Worm (Caenorhabditis elegans) whole organism, L1 larva: ENCODE data around the gene glr-6.

Source experiments
- C04F5.9 ChIP-seq: sonication (generic microtip); optimal IDR thresholded peaks from 2 replicates; lab custom pipeline; 2016; ENCODE audit warnings: missing genetic modification characterization, missing compliant biosample characterization
- C16A3.4 ChIP-seq: fragments of 150-350 bp; optimal IDR thresholded peaks from 2 replicates; lab custom pipeline; 2014; ENCODE audit warnings: missing biosample characterization, missing genetic modification characterization
- F16B12.6 ChIP-seq: fragments of 150-350 bp; optimal IDR thresholded peaks from 2 replicates; lab custom pipeline; 2014; ENCODE audit warnings: missing biosample characterization, missing genetic modification characterization
- Y116A8C.19 ChIP-seq: sonication (generic microtip); optimal IDR thresholded peaks from 2 replicates; lab custom pipeline; 2016; ENCODE audit warnings: missing compliant biosample characterization, missing genetic modification characterization, borderline replicate concordance
- aha-1 ChIP-seq: fragments of 150-350 bp; optimal IDR thresholded peaks from 2 replicates; lab custom pipeline; 2014; ENCODE audit warnings: missing biosample characterization, missing genetic modification characterization
- alr-1 ChIP-seq: fragments of 200-800 bp; sonication (Bioruptor generic); optimal IDR thresholded peaks from 2 replicates; lab custom pipeline; 2018; ENCODE audit warnings: borderline replicate concordance, mild to moderate bottlenecking, missing genetic modification characterization, missing compliant biosample characterization
- aly-2 ChIP-seq: fragments of 150-350 bp; optimal IDR thresholded peaks from 2 replicates; lab custom pipeline; 2014; ENCODE audit warnings: missing biosample characterization, missing genetic modification characterization
- ama-1 ChIP-seq: fragments of 150-350 bp; optimal IDR thresholded peaks from 2 replicates; lab custom pipeline; 2014
- blmp-1 ChIP-seq: fragments of 150-350 bp; optimal IDR thresholded peaks from 2 replicates; lab custom pipeline; 2014; ENCODE audit warnings: missing biosample characterization, missing genetic modification characterization
- ceh-63 ChIP-seq: fragments of 200-800 bp; sonication (Bioruptor generic); optimal IDR thresholded peaks from 2 replicates; lab custom pipeline; 2018; ENCODE audit warnings: mild to moderate bottlenecking, missing genetic modification characterization, missing compliant biosample characterization
- ceh-8 ChIP-seq: fragments of 200-800 bp; sonication (Bioruptor generic); optimal IDR thresholded peaks from 2 replicates; lab custom pipeline; 2018; ENCODE audit warnings: mild to moderate bottlenecking, missing genetic modification characterization, moderate library complexity, missing compliant biosample characterization
- ceh-88 ChIP-seq: fragments of 200-800 bp; sonication (Bioruptor generic); IDR thresholded peaks from 2 replicates; pipeline ENCODE4 v1.3.6; 2022; ENCODE audit warnings: missing genetic modification characterization, missing compliant biosample characterization
- ceh-90 ChIP-seq: sonication (generic microtip); optimal IDR thresholded peaks from 2 replicates; lab custom pipeline; 2016; ENCODE audit warnings: missing genetic modification characterization, missing compliant biosample characterization
- dsc-1 ChIP-seq: sonication (generic microtip); optimal IDR thresholded peaks from 2 replicates; lab custom pipeline; 2016; ENCODE audit warnings: mild to moderate bottlenecking, missing genetic modification characterization, missing compliant biosample characterization
- efl-1 ChIP-seq, 4 experiments: fragments of 150-350 bp; optimal IDR thresholded peaks in 3 of 4; peaks in 1 of 4; 1 replicate in 1 of 4; 2 replicates in 3 of 4; lab custom pipeline; 2014; ENCODE audit warnings: missing biosample characterization in 2 of 4, missing genetic modification characterization in 2 of 4, missing genetic modification reagents in 2 of 4
- egl-27 ChIP-seq, 2 experiments: fragments of 150-350 bp in 1 of 2; sonication (generic microtip); optimal IDR thresholded peaks; 3 replicates each; lab custom pipeline; 2017 to 2018; ENCODE audit warnings: missing biosample characterization in 2 of 2, missing genetic modification characterization in 2 of 2, missing genetic modification reagents in 2 of 2
- elt-3 ChIP-seq, 6 experiments: fragments of 150-350 bp in 1 of 6; sonication (generic microtip); optimal IDR thresholded peaks; 2 replicates each; lab custom pipeline; 2017 to 2018; ENCODE audit warnings: missing biosample characterization in 6 of 6, missing genetic modification characterization in 6 of 6, inconsistent platforms in 1 of 6
- fkh-4 ChIP-seq: sonication (generic microtip); optimal IDR thresholded peaks from 2 replicates; lab custom pipeline; 2016; ENCODE audit warnings: missing compliant biosample characterization, missing genetic modification characterization, borderline replicate concordance
- fos-1 ChIP-seq: fragments of 150-350 bp; optimal IDR thresholded peaks from 2 replicates; lab custom pipeline; 2014; ENCODE audit warnings: missing biosample characterization, missing genetic modification characterization
- hlh-4 ChIP-seq: sonication (generic microtip); optimal IDR thresholded peaks from 2 replicates; lab custom pipeline; 2016; ENCODE audit warnings: mild to moderate bottlenecking, missing genetic modification characterization, missing compliant biosample characterization
- isw-1 ChIP-seq: fragments of 200-800 bp; sonication (Bioruptor generic); IDR thresholded peaks from 2 replicates; pipeline ENCODE4 v1.3.6; 2022; ENCODE audit warnings: missing genetic modification characterization, missing compliant biosample characterization
- lin-14 ChIP-seq: fragments of 200-800 bp; sonication (Bioruptor generic); optimal IDR thresholded peaks from 2 replicates; lab custom pipeline; 2018; ENCODE audit warnings: mild to moderate bottlenecking, missing genetic modification characterization, moderate library complexity, missing compliant biosample characterization
- lin-15B ChIP-seq: fragments of 150-350 bp; sonication (generic microtip); optimal IDR thresholded peaks from 3 replicates; lab custom pipeline; 2014; ENCODE audit warnings: missing biosample characterization, missing genetic modification characterization
- lin-35 ChIP-seq, 2 experiments: fragments of 150-350 bp; optimal IDR thresholded peaks; 2 replicates each; lab custom pipeline; 2014; ENCODE audit warnings: missing biosample characterization in 2 of 2, missing genetic modification characterization in 2 of 2, missing genetic modification reagents in 2 of 2
- lin-39 ChIP-seq: fragments of 150-350 bp; optimal IDR thresholded peaks from 2 replicates; lab custom pipeline; 2014; ENCODE audit warnings: missing biosample characterization, missing genetic modification reagents, missing genetic modification characterization
- lir-3 ChIP-seq: sonication (generic microtip); optimal IDR thresholded peaks from 2 replicates; lab custom pipeline; 2016; ENCODE audit warnings: mild to moderate bottlenecking, missing genetic modification characterization, moderate library complexity, missing compliant biosample characterization; ENCODE audit not compliant: poor library complexity
- mab-9 ChIP-seq: fragments of 200-800 bp; sonication (Bioruptor generic); IDR thresholded peaks from 2 replicates; pipeline ENCODE4 v1.3.6; 2022; ENCODE audit warnings: missing genetic modification reagents, missing genetic modification characterization, missing compliant biosample characterization
- mep-1 ChIP-seq: fragments of 150-350 bp; optimal IDR thresholded peaks from 2 replicates; lab custom pipeline; 2014; ENCODE audit warnings: missing biosample characterization, missing genetic modification characterization
- nhr-11 ChIP-seq: fragments of 150-350 bp; optimal IDR thresholded peaks from 2 replicates; lab custom pipeline; 2014; ENCODE audit warnings: missing biosample characterization, missing genetic modification characterization
- nhr-19 ChIP-seq: fragments of 200-800 bp; sonication (Bioruptor generic); conservative IDR thresholded peaks from 2 replicates; pipeline ENCODE4 v1.3.6; 2022; ENCODE audit warnings: missing genetic modification characterization, missing compliant biosample characterization
- nhr-20 ChIP-seq: sonication (generic microtip); optimal IDR thresholded peaks from 2 replicates; lab custom pipeline; 2016; ENCODE audit warnings: mild to moderate bottlenecking, missing genetic modification characterization, missing compliant biosample characterization
- nhr-28 ChIP-seq: fragments of 150-350 bp; optimal IDR thresholded peaks from 2 replicates; lab custom pipeline; 2014; ENCODE audit warnings: missing biosample characterization, missing genetic modification characterization
- nhr-47 ChIP-seq: sonication (generic microtip); optimal IDR thresholded peaks from 2 replicates; lab custom pipeline; 2016; ENCODE audit warnings: mild to moderate bottlenecking, missing genetic modification characterization, moderate library complexity, missing compliant biosample characterization
- nhr-71 ChIP-seq: sonication (generic microtip); optimal IDR thresholded peaks from 2 replicates; lab custom pipeline; 2016; ENCODE audit warnings: mild to moderate bottlenecking, missing genetic modification characterization, moderate library complexity, missing compliant biosample characterization
- nhr-77 ChIP-seq: fragments of 150-350 bp; optimal IDR thresholded peaks from 2 replicates; lab custom pipeline; 2014; ENCODE audit warnings: missing biosample characterization, missing genetic modification characterization
- nhr-85 ChIP-seq: sonication (generic microtip); peaks from one replicate; lab custom pipeline; 2016; ENCODE audit warnings: missing genetic modification characterization, inconsistent platforms, missing compliant biosample characterization
- nhr-90 ChIP-seq: sonication (generic microtip); optimal IDR thresholded peaks from 2 replicates; lab custom pipeline; 2016; ENCODE audit warnings: mild to moderate bottlenecking, missing genetic modification characterization, missing compliant biosample characterization; ENCODE audit not compliant: poor library complexity
- pqm-1 ChIP-seq: sonication (generic microtip); optimal IDR thresholded peaks from 3 replicates; lab custom pipeline; 2017; ENCODE audit warnings: missing biosample characterization, missing genetic modification characterization
- skn-1 ChIP-seq: fragments of 150-350 bp; optimal IDR thresholded peaks from 2 replicates; lab custom pipeline; 2014; ENCODE audit warnings: missing biosample characterization, missing genetic modification characterization
- snu-23 ChIP-seq: sonication (generic microtip); optimal IDR thresholded peaks from 2 replicates; lab custom pipeline; 2016; ENCODE audit warnings: missing genetic modification characterization, missing compliant biosample characterization
- sup-37 ChIP-seq: fragments of 200-800 bp; sonication (Bioruptor generic); optimal IDR thresholded peaks from 2 replicates; lab custom pipeline; 2018; ENCODE audit warnings: mild to moderate bottlenecking, missing genetic modification characterization, missing compliant biosample characterization
- swsn-7 ChIP-seq: sonication (generic microtip); optimal IDR thresholded peaks from 2 replicates; lab custom pipeline; 2016; ENCODE audit warnings: missing genetic modification characterization, missing compliant biosample characterization
- tbx-2 ChIP-seq: sonication (generic microtip); optimal IDR thresholded peaks from 2 replicates; lab custom pipeline; 2016; ENCODE audit warnings: missing genetic modification characterization, missing compliant biosample characterization
- tlp-1 ChIP-seq: fragments of 150-350 bp; optimal IDR thresholded peaks from 2 replicates; lab custom pipeline; 2014; ENCODE audit warnings: missing biosample characterization, missing genetic modification characterization
- unc-130 ChIP-seq: fragments of 150-350 bp; optimal IDR thresholded peaks from 2 replicates; lab custom pipeline; 2017; ENCODE audit warnings: missing biosample characterization, missing genetic modification characterization, inconsistent platforms
- unc-86 ChIP-seq: sonication (generic microtip); optimal IDR thresholded peaks from 2 replicates; lab custom pipeline; 2016; ENCODE audit warnings: missing genetic modification characterization, missing compliant biosample characterization
- unc-98 ChIP-seq: fragments of 200-800 bp; sonication (Bioruptor generic); IDR thresholded peaks from 2 replicates; pipeline ENCODE4 v1.3.6; 2022; ENCODE audit warnings: missing genetic modification characterization, missing compliant biosample characterization
- ztf-11 ChIP-seq, 2 experiments: sonication (generic microtip); optimal IDR thresholded peaks; 2 replicates each; lab custom pipeline; 2016 to 2017; ENCODE audit warnings: missing genetic modification characterization in 2 of 2, missing biosample characterization in 1 of 2, missing compliant biosample characterization in 1 of 2

The glr-6 gene

ce11 chrX:6801546-6801945, 39.0 kb downstream of the glr-6 start:
- TF ChIP-seq tlp-1 (no peak), isw-1 (GFP tag; lab: Robert Waterston, UW) (no peak), ceh-88 (GFP tag; lab: Robert Waterston, UW) (no peak), nhr-20 (tag; lab: Kevin White, UChicago) (no peak), swsn-7 (tag; lab: Kevin White, UChicago) (no peak), ama-1 (lab: Kevin White, UChicago) (no peak), mab-9 (GFP tag; lab: Robert Waterston, UW) (no peak), ceh-63 (GFP tag; lab: Kevin White, UChicago) (no peak), unc-130 (tag; lab: Kevin White, UChicago) (no peak), fos-1 (no peak), nhr-11 (tag; lab: Kevin White, UChicago) (no peak), fkh-4 (tag; lab: Kevin White, UChicago) (no peak), skn-1 (tag; lab: Kevin White, UChicago) (no peak), lin-15B (tag; lab: Kevin White, UChicago) (no peak), aly-2 (no peak), sup-37 (GFP tag; lab: Kevin White, UChicago) (no peak), egl-27 (tag; optimal IDR thresholded peaks at IDR 0.05; lab: Kevin White, UChicago) (no peak)

ce11 chrX:6799776-6800175, 40.7 kb downstream of the glr-6 start, which contains the start of gene M03A8.3:
Gene M03A8.3, plus strand, starts transcription at chrX:6800053.
- TF ChIP-seq ceh-8 (no peak), efl-1 (optimal IDR thresholded peaks at IDR 0.05; lab: Kevin White, UChicago) (no peak), efl-1 (GFP tag; optimal IDR thresholded peaks at IDR 0.05 in 1 of 2; lab: Kevin White, UChicago) (peak in 1 of 2 experiments; percentile 74), C16A3.4 (tag; lab: Kevin White, UChicago) (no peak)
- TF ChIP-seq, all 84 proteins: peak for 1

- no peak for TF ChIP-seq ceh-90 (tag; lab: Kevin White, UChicago)
- TF ChIP-seq lin-35 (GFP tag; optimal IDR thresholded peaks at IDR 0.05; lab: Kevin White, UChicago), result no peak
- TF ChIP-seq hlh-4 (tag; lab: Kevin White, UChicago), result no peak
- TF ChIP-seq ceh-8, result no peak
- no peak for TF ChIP-seq isw-1 (GFP tag; lab: Robert Waterston, UW)
- no peak for TF ChIP-seq aha-1 (tag; lab: Kevin White, UChicago)
- no peak for TF ChIP-seq unc-130 (tag; lab: Kevin White, UChicago)
- no peak for TF ChIP-seq unc-98 (GFP tag; lab: Robert Waterston, UW)
- no peak for TF ChIP-seq aly-2
- peak in 1 of 6 experiments; percentile 50 for TF ChIP-seq elt-3 (tag; optimal IDR thresholded peaks at IDR 0.05; lab: Kevin White, UChicago)
- no peak for TF ChIP-seq ama-1 (lab: Kevin White, UChicago)
- no peak for TF ChIP-seq lin-39 (tag; lab: Kevin White, UChicago)
- peak; percentile 15 for TF ChIP-seq mep-1 (tag; lab: Kevin White, UChicago)
- peak; percentile 81 for TF ChIP-seq blmp-1 (tag; lab: Kevin White, UChicago)
- TF ChIP-seq nhr-85, result peak; percentile 88
- no peak for TF ChIP-seq alr-1 (tag; lab: Kevin White, UChicago)
- no peak for TF ChIP-seq ztf-11 (tag; optimal IDR thresholded peaks at IDR 0.05; lab: Kevin White, UChicago)
- no peak for TF ChIP-seq nhr-47
- no peak for TF ChIP-seq lir-3 (tag; lab: Kevin White, UChicago)
- no peak for TF ChIP-seq dsc-1
- peak; percentile 52 for TF ChIP-seq lin-14
- TF ChIP-seq snu-23 (GFP tag; lab: Kevin White, UChicago), result peak; percentile 7
- TF ChIP-seq fkh-4 (tag; lab: Kevin White, UChicago), result no peak
- TF ChIP-seq unc-86, result no peak
- no peak for TF ChIP-seq pqm-1 (tag; lab: Kevin White, UChicago)
- no peak for TF ChIP-seq nhr-19 (GFP tag; lab: Robert Waterston, UW)
- peak; percentile 13 for TF ChIP-seq nhr-71 (tag; lab: Kevin White, UChicago)
- peak; percentile 21 for TF ChIP-seq nhr-90 (tag; lab: Kevin White, UChicago)
- TF ChIP-seq nhr-28 (tag; lab: Kevin White, UChicago), result no peak
- no peak for TF ChIP-seq C04F5.9 (tag; lab: Kevin White, UChicago)
- TF ChIP-seq nhr-20 (tag; lab: Kevin White, UChicago), result peak; percentile 35
- no peak for TF ChIP-seq nhr-77 (tag; lab: Kevin White, UChicago)
- TF ChIP-seq Y116A8C.19 (tag; lab: Kevin White, UChicago), result no peak
- TF ChIP-seq tbx-2, result peak; percentile 57
- TF ChIP-seq F16B12.6, result no peak
These were observed 44.5 kb downstream of the glr-6 start for ce11 chrX:6795843-6796521.
